Worm (Caenorhabditis elegans): ENCODE results near the gene srlf-18.
A peak's percentile ranks its signal among the peaks of the same experiment; 100 is the strongest.

The srlf-18 gene

DNA sequence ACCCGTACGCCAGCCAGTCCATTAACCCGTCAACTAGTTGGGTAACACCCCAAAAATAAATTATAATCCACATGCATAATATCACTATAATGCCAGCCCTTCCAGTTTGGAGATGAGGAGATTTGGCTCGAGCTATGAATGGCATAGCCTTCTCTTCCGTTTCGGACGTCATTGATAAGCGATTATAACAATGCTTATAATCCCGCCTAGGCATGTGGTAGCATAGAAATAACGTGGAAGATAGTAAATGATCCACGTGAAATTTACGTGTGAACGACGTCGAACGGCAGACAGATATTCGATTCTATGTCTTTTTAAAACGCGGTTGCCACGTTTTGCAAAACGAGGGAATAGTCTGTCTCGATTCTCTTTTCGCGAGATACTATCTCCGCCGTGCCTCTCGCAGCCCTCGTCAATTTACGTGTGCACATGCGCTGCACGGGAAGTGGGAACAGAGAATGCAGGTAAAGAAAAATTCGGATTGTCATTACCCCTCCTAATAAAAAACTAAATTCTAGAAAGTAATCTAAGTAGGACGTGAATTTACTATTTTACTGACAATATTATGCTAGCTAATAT is 47.6 kb upstream of the srlf-18 start:
- TF ChIP-seq unc-55 (GFP tag; optimal IDR thresholded peaks at IDR 0.05) (no peak), lin-13 (GFP tag; optimal IDR thresholded peaks at IDR 0.05) (no peak), crh-2 (tag; optimal IDR thresholded peaks at IDR 0.05) (peak; percentile 52), nhr-129 (tag; optimal IDR thresholded peaks at IDR 0.05) (peak; percentile 42), gmeb-1 (tag; optimal IDR thresholded peaks at IDR 0.05) (peak; percentile 20), C34F6.9 (tag; optimal IDR thresholded peaks at IDR 0.05) (peak; percentile 13), lsy-2 (tag; optimal IDR thresholded peaks at IDR 0.05) (no peak)

DNA sequence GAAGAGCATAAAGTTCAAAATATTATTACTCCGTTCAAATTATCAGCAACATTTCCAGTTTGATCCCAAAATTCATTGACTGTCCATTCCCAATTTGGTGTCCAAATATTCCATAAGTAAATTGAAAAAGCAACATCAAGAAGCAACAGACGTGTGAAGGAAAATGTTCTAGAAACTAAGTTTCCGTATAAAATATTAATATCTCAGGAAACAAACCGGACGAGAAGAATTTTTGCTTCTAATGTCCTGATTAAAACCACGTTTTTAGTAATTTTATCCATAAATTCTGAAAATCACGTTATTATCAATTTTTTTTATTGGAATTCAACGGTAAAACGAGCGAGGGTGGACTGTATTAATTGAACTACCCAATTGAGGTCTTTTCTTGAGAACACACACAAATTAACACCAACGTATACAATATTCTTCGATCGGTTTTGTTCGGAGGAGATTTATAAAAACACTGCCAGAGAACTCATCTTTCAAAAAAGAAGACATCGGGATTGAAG is 45.7 kb upstream of the srlf-18 start, which contains the start of gene pigq-1:
Gene pigq-1, minus strand, starts transcription at position 286 of the 509 bp plus-strand sequence.
- peak; percentile 14 for TF ChIP-seq ama-1 (optimal IDR thresholded peaks at IDR 0.05)
- peak; percentile 45 for TF ChIP-seq lin-13 (GFP tag; optimal IDR thresholded peaks at IDR 0.05)
- peak; percentile 20 for TF ChIP-seq ZK546.5 (tag; optimal IDR thresholded peaks at IDR 0.05)
- peak; percentile 55 for TF ChIP-seq nhr-21 (tag; optimal IDR thresholded peaks at IDR 0.05)
- peak; percentile 21 for TF ChIP-seq sem-4 (tag; optimal IDR thresholded peaks at IDR 0.05)
- peak; percentile 46 for TF ChIP-seq nhr-25 (tag; optimal IDR thresholded peaks at IDR 0.05)
- TF ChIP-seq sma-3 (GFP tag; optimal IDR thresholded peaks at IDR 0.05): peak; percentile 46
- TF ChIP-seq lsy-2 (tag; optimal IDR thresholded peaks at IDR 0.05): peak in 1 of 2 experiments; percentile 64
- TF ChIP-seq F13H6.1 (tag; optimal IDR thresholded peaks at IDR 0.05): peak; percentile 5
- no peak for TF ChIP-seq sma-9 (GFP tag; optimal IDR thresholded peaks at IDR 0.05)
- no peak for TF ChIP-seq sma-9 (tag; optimal IDR thresholded peaks at IDR 0.05)
- TF ChIP-seq nhr-237 (tag; optimal IDR thresholded peaks at IDR 0.05): no peak
- TF ChIP-seq aly-2 (tag; optimal IDR thresholded peaks at IDR 0.05): no peak
- no peak for TF ChIP-seq peb-1 (tag; optimal IDR thresholded peaks at IDR 0.05)
- no peak for TF ChIP-seq C34F6.9 (tag; optimal IDR thresholded peaks at IDR 0.05)
- TF ChIP-seq crh-2 (tag; optimal IDR thresholded peaks at IDR 0.05): peak; percentile 57
- peak; percentile 23 for TF ChIP-seq ztf-4 (tag; optimal IDR thresholded peaks at IDR 0.05)
- peak; percentile 40 for TF ChIP-seq Y55F3AM.14 (GFP tag; optimal IDR thresholded peaks at IDR 0.05)

DNA sequence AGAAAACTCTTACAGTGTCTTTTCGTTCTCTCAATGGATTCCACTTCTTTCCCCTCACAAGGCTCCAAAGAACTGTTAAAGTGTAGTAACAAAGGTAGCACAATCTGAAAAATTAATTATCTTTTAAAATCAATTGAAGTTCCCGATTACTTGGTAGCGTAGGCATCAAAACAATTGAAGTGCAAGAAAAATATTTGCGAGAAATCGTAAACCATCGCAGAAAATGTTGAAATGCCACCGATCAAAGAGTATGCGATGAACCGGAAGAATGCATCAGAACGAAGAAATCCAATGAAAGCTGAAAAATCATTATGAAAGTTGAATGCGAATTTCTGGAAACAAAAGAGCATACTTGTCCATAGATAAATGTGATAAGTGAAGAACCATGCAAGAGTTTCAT is 45.2 kb upstream of the srlf-18 start:
- TF ChIP-seq nhr-25 (tag; optimal IDR thresholded peaks at IDR 0.05): no peak
- TF ChIP-seq sem-4 (tag; optimal IDR thresholded peaks at IDR 0.05): no peak
- no peak for TF ChIP-seq elt-1 (tag; optimal IDR thresholded peaks at IDR 0.05)
- TF ChIP-seq nhr-23 (tag; optimal IDR thresholded peaks at IDR 0.05): no peak
- no peak for TF ChIP-seq zag-1 (tag; optimal IDR thresholded peaks at IDR 0.05)
- TF ChIP-seq ceh-16 (tag; optimal IDR thresholded peaks at IDR 0.05): no peak
- no peak for TF ChIP-seq ZK546.5 (tag; optimal IDR thresholded peaks at IDR 0.05)
- TF ChIP-seq ceh-82 (tag; optimal IDR thresholded peaks at IDR 0.05): no peak
- TF ChIP-seq crh-2 (tag; optimal IDR thresholded peaks at IDR 0.05): no peak
- TF ChIP-seq nhr-21 (tag; optimal IDR thresholded peaks at IDR 0.05): no peak
- no peak for TF ChIP-seq sma-3 (GFP tag; optimal IDR thresholded peaks at IDR 0.05)

DNA sequence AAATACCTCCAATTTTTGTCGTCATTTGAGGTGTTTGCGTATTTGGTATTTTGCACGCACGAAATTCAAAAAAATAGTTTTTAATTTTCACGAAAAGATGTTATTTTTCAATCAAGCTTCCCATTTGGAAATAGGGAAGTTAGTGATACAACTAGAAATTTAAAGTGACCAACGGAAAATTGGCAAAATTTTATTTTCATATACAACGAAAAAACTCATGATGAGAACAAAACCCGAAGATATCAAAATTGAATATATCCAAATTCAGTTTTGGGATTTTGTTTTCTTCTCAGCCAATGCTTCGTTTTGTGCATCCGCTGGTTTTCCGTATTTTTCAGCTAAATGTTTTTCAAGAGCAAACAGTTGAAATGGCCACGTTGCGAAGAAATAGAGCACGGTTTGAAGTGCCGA is 44.7 kb upstream of the srlf-18 start:
- TF ChIP-seq ama-1 (optimal IDR thresholded peaks at IDR 0.05): no peak
- TF ChIP-seq ztf-4 (tag; optimal IDR thresholded peaks at IDR 0.05): no peak
- no peak for TF ChIP-seq nhr-21 (tag; optimal IDR thresholded peaks at IDR 0.05)
- TF ChIP-seq Y55F3AM.14 (GFP tag; optimal IDR thresholded peaks at IDR 0.05): no peak
- TF ChIP-seq gmeb-1 (tag; optimal IDR thresholded peaks at IDR 0.05): no peak
- TF ChIP-seq aly-2 (tag; optimal IDR thresholded peaks at IDR 0.05): no peak
- TF ChIP-seq lin-13 (GFP tag; optimal IDR thresholded peaks at IDR 0.05): no peak
- no peak for TF ChIP-seq mdl-1 (tag; optimal IDR thresholded peaks at IDR 0.05)
- TF ChIP-seq lin-11 (tag; optimal IDR thresholded peaks at IDR 0.05): no peak
- TF ChIP-seq sma-9 (GFP tag; optimal IDR thresholded peaks at IDR 0.05): no peak
- no peak for TF ChIP-seq sma-9 (tag; optimal IDR thresholded peaks at IDR 0.05)
- no peak for TF ChIP-seq nhr-11 (tag; optimal IDR thresholded peaks at IDR 0.05)
- TF ChIP-seq unc-62 (GFP tag; optimal IDR thresholded peaks at IDR 0.05): no peak
- TF ChIP-seq nhr-129 (tag; optimal IDR thresholded peaks at IDR 0.05): no peak
- TF ChIP-seq nhr-6 (tag; optimal IDR thresholded peaks at IDR 0.05): no peak

DNA sequence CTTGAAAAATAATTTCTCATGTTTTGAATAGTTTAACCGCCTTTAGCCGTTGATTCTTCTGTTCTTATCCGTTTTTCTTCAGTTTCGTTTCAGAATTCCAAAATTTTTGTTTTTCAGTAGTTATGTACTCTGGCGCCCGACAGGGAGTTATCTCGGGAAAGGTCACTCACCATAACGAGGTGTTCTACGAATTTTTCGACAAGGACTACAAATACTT is 41.9 kb upstream of the srlf-18 start, which contains the start of gene F01G4.4:
Gene F01G4.4, plus strand, starts transcription at position 118 of the 217 bp plus-strand sequence.
- TF ChIP-seq nhr-77 (tag; optimal IDR thresholded peaks at IDR 0.05): no peak
- TF ChIP-seq unc-55 (GFP tag; optimal IDR thresholded peaks at IDR 0.05): no peak
- no peak for TF ChIP-seq ztf-1 (GFP tag; conservative IDR thresholded peaks at IDR 0.05)
- TF ChIP-seq alr-1 (tag; optimal IDR thresholded peaks at IDR 0.05): no peak
- TF ChIP-seq ZK546.5 (tag; optimal IDR thresholded peaks at IDR 0.05): no peak
- no peak for TF ChIP-seq elt-3 (tag; optimal IDR thresholded peaks at IDR 0.05)
- no peak for TF ChIP-seq elt-1 (tag; optimal IDR thresholded peaks at IDR 0.05)
- no peak for TF ChIP-seq blmp-1 (tag; optimal IDR thresholded peaks at IDR 0.05; ENCODE audit: insufficient read depth)
- TF ChIP-seq unc-39 (tag; optimal IDR thresholded peaks at IDR 0.05): no peak
- no peak for TF ChIP-seq nhr-11 (tag; optimal IDR thresholded peaks at IDR 0.05)
- TF ChIP-seq fos-1 (tag; optimal IDR thresholded peaks at IDR 0.05): no peak
- TF ChIP-seq skn-1 (tag; optimal IDR thresholded peaks at IDR 0.05): no peak

All from whole organism, L2 larva.